Worm (Caenorhabditis elegans) whole organism, mixed stage, embryonic: ENCODE measurements around the gene ZK622.4.

Experiments
- M03D4.4 ChIP-seq: sonication (generic microtip); optimal IDR thresholded peaks from 2 replicates; lab custom pipeline; 2017; ENCODE audit warnings: mild to moderate bottlenecking, missing genetic modification characterization, missing compliant biosample characterization
- bed-3 ChIP-seq: fragments of 200-800 bp; sonication (Bioruptor generic); optimal IDR thresholded peaks from 3 replicates; lab custom pipeline; 2018; ENCODE audit warnings: mild to moderate bottlenecking, missing genetic modification characterization, moderate library complexity, missing compliant biosample characterization
- ceh-39 ChIP-seq: fragments of 150-350 bp; optimal IDR thresholded peaks from 2 replicates; lab custom pipeline; 2014; ENCODE audit warnings: missing biosample characterization, missing genetic modification characterization
- ces-1 ChIP-seq: fragments of 150-350 bp; optimal IDR thresholded peaks from 2 replicates; lab custom pipeline; 2014; ENCODE audit warnings: missing biosample characterization, missing genetic modification reagents, missing genetic modification characterization
- cnd-1 ChIP-seq: fragments of 200-800 bp; sonication (Bioruptor generic); optimal IDR thresholded peaks from 2 replicates; lab custom pipeline; 2018; ENCODE audit warnings: mild to moderate bottlenecking, missing genetic modification characterization, missing compliant biosample characterization
- elt-3 ChIP-seq: fragments of 150-350 bp; optimal IDR thresholded peaks from 2 replicates; lab custom pipeline; 2014; ENCODE audit warnings: missing biosample characterization, missing genetic modification characterization
- hlh-1 ChIP-seq: fragments of 150-350 bp; optimal IDR thresholded peaks from 2 replicates; lab custom pipeline; 2014; ENCODE audit warnings: missing biosample characterization, missing genetic modification reagents, missing genetic modification characterization
- lin-32 ChIP-seq: fragments of 200-800 bp; sonication (Bioruptor generic); optimal IDR thresholded peaks from 2 replicates; lab custom pipeline; 2018; ENCODE audit warnings: mild to moderate bottlenecking, missing genetic modification characterization, missing compliant biosample characterization
- mab-5 ChIP-seq: fragments of 150-350 bp; optimal IDR thresholded peaks from 2 replicates; lab custom pipeline; 2014; ENCODE audit warnings: missing biosample characterization, missing genetic modification characterization
- nhr-12 ChIP-seq: fragments of 150-350 bp; optimal IDR thresholded peaks from 2 replicates; lab custom pipeline; 2014; ENCODE audit warnings: missing biosample characterization, missing genetic modification characterization
- nhr-2 ChIP-seq: fragments of 150-350 bp; optimal IDR thresholded peaks from 2 replicates; lab custom pipeline; 2014; ENCODE audit warnings: missing biosample characterization, missing genetic modification characterization
- nhr-28 ChIP-seq: fragments of 150-350 bp; optimal IDR thresholded peaks from 2 replicates; lab custom pipeline; 2014; ENCODE audit warnings: missing biosample characterization, missing genetic modification characterization
- pha-4 ChIP-seq: fragments of 150-350 bp; optimal IDR thresholded peaks from 2 replicates; lab custom pipeline; 2018; ENCODE audit warnings: missing biosample characterization, missing genetic modification reagents, missing genetic modification characterization
- sem-2 ChIP-seq: fragments of 200-800 bp; sonication (Bioruptor generic); optimal IDR thresholded peaks from 2 replicates; lab custom pipeline; 2018; ENCODE audit warnings: mild to moderate bottlenecking, missing genetic modification characterization, missing compliant biosample characterization
- snpc-4 ChIP-seq: fragments of 150-350 bp; optimal IDR thresholded peaks from 2 replicates; lab custom pipeline; 2014; ENCODE audit warnings: missing biosample characterization, missing genetic modification characterization
- sptf-1 ChIP-seq: sonication (generic microtip); optimal IDR thresholded peaks from 2 replicates; lab custom pipeline; 2017; ENCODE audit warnings: mild to moderate bottlenecking, missing genetic modification characterization, moderate library complexity, missing compliant biosample characterization
- tbx-8 ChIP-seq: fragments of 200-800 bp; sonication (Bioruptor generic); optimal IDR thresholded peaks from 2 replicates; lab custom pipeline; 2018; ENCODE audit warnings: mild to moderate bottlenecking, missing genetic modification characterization, moderate library complexity, missing compliant biosample characterization
- unc-62 ChIP-seq: fragments of 150-350 bp; optimal IDR thresholded peaks from 2 replicates; lab custom pipeline; 2014; ENCODE audit warnings: missing biosample characterization, missing genetic modification reagents, missing genetic modification characterization
- zip-8 ChIP-seq: fragments of 150-350 bp; optimal IDR thresholded peaks from 2 replicates; lab custom pipeline; 2014; ENCODE audit warnings: missing biosample characterization, missing genetic modification characterization
- ztf-11 ChIP-seq: fragments of 150-350 bp; optimal IDR thresholded peaks from 2 replicates; lab custom pipeline; 2014; ENCODE audit warnings: missing biosample characterization, missing genetic modification characterization

ZK622.4 gene

ce11 chrII:5342412-5342811 is 49.9 kb downstream of the ZK622.4 start:
- TF ChIP-seq snpc-4 (tag; lab: Kevin White, UChicago) (no peak), pha-4 (tag; lab: Kevin White, UChicago) (no peak), nhr-28 (no peak), M03D4.4 (tag; lab: Kevin White, UChicago) (no peak), lin-32 (GFP tag; lab: Kevin White, UChicago) (no peak), tbx-8 (no peak), mab-5 (no peak), ztf-11 (tag; lab: Kevin White, UChicago) (no peak), nhr-12 (tag; lab: Kevin White, UChicago) (no peak), elt-3 (tag; lab: Kevin White, UChicago) (no peak), zip-8 (tag; lab: Kevin White, UChicago) (no peak), ceh-39 (no peak), nhr-2 (tag; lab: Kevin White, UChicago) (no peak), sptf-1 (no peak), cnd-1 (no peak), ces-1 (GFP tag; lab: Kevin White, UChicago) (no peak), hlh-1 (no peak), sem-2 (GFP tag; lab: Kevin White, UChicago) (no peak), unc-62 (no peak), bed-3 (GFP tag; lab: Kevin White, UChicago) (no peak)
